Worm (Caenorhabditis elegans) whole organism, midembryonic: ENCODE data around the gene nspc-16.

Source experiments
- T22C8.4 ChIP-seq: fragments of 200-800 bp; sonication (Bioruptor generic); IDR thresholded peaks from 2 replicates; pipeline ENCODE4 v1.3.6; 2022; ENCODE audit warnings: missing genetic modification characterization, missing compliant biosample characterization
- cog-1 ChIP-seq: sonication (generic microtip); optimal IDR thresholded peaks from 2 replicates; lab custom pipeline; 2016; ENCODE audit warnings: missing genetic modification characterization, missing compliant biosample characterization
- flt-1 ChIP-seq: fragments of 200-800 bp; sonication (Bioruptor generic); IDR thresholded peaks from 2 replicates; pipeline ENCODE4 v1.3.6; 2022; ENCODE audit warnings: missing genetic modification characterization, missing compliant biosample characterization
- klf-2 ChIP-seq: fragments of 200-800 bp; sonication (Bioruptor generic); conservative IDR thresholded peaks from 2 replicates; pipeline ENCODE4 v1.3.6; 2022; ENCODE audit warnings: missing genetic modification reagents, missing genetic modification characterization, missing compliant biosample characterization
- med-1 ChIP-seq: sonication (generic microtip); optimal IDR thresholded peaks from 2 replicates; lab custom pipeline; 2017; ENCODE audit warnings: missing genetic modification characterization, mild to moderate bottlenecking, missing compliant biosample characterization, antibody characterized with exemption, missing genetic modification reagents; ENCODE audit not compliant: insufficient read depth
- ref-1 ChIP-seq: fragments of 200-800 bp; sonication (Bioruptor generic); conservative IDR thresholded peaks from 2 replicates; pipeline ENCODE4 v1.3.6; 2022; ENCODE audit warnings: missing genetic modification reagents, missing genetic modification characterization, missing compliant biosample characterization
- tab-1 ChIP-seq: fragments of 200-800 bp; sonication (Bioruptor generic); IDR thresholded peaks from 2 replicates; pipeline ENCODE4 v1.3.6; 2022; ENCODE audit warnings: missing genetic modification characterization, missing compliant biosample characterization
- ztf-23 ChIP-seq: fragments of 200-800 bp; sonication (Bioruptor generic); IDR thresholded peaks from 2 replicates; pipeline ENCODE4 v1.3.6; 2022; ENCODE audit warnings: missing genetic modification reagents, missing genetic modification characterization, missing compliant biosample characterization
- ztf-29 ChIP-seq: fragments of 200-800 bp; sonication (Bioruptor generic); IDR thresholded peaks from 2 replicates; pipeline ENCODE4 v1.3.6; 2022; ENCODE audit warnings: missing genetic modification reagents, missing genetic modification characterization, missing compliant biosample characterization

nspc-16 gene

DNA sequence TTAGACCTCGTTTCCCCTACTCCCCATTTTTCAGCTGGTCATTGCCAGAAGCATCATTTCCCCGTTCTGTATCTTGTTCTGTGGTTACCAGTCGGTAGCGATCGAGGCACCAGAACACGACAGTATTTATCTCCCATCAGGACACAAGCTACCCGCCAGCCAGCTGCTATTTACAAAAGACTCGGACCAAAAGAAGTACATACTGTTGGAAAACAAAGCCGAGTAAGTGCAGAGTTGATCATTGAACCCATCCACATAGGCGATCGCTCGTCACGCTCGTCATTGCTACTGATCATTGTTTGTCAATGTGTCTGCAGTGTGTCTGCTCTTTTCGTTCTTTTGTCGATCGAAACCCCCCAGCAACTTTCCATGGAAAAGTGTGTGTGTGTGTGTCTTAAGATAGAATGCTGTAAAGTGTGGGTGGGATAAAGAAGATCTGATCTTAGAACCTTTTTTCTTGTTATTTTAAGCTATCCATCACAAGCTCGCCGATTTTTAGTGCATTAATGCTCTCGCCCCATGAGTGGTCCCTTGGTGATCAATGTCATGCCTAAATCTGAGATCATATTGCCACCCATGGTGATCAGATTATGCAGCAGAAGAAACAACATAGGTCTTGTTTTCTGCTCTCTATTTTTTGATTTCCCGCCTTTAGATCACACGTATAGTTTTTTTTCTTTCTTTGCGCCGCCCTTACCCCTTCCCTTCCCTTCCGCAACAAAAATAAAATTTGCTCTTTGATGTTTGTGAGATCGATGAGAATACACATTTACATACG lies 36.3 kb downstream of the nspc-16 start:
- TF ChIP-seq cog-1 (no peak), flt-1 (GFP tag; lab: Robert Waterston, UW) (0 out of 2 replicates have a peak, but pooled peaks have one; percentile 10), ztf-29 (no peak), T22C8.4 (no peak), med-1 (GFP tag; lab: Kevin White, UChicago) (no peak)

DNA sequence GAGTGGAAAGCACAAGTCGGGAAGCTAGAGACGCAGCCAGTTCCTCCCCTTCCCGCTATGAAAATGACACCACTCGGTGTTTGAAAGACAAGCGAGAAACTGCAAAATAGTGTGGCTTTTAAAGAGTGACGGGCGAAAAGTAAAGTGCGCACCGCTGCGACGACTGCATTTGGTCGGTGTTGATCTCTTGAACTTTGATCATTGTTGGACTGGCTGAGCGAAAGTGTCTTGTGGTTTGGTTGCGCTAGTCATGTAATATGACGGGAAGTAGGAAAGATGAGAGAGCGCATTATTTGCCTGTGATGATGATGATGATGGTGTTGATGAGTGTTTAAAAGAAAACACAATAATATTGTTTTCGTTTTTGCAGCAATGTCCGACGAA lies 36.9 kb downstream of the nspc-16 start:
- TF ChIP-seq flt-1 (GFP tag; lab: Robert Waterston, UW), result no peak
- TF ChIP-seq ref-1, result no peak
- TF ChIP-seq ztf-29, result no peak
- TF ChIP-seq cog-1, result peak; percentile 96
- TF ChIP-seq med-1 (GFP tag; lab: Kevin White, UChicago), result no peak
- no peak for TF ChIP-seq ztf-23 (GFP tag; lab: Robert Waterston, UW)
- TF ChIP-seq T22C8.4, result no peak; the same call in 1 of the 2 replicates

DNA sequence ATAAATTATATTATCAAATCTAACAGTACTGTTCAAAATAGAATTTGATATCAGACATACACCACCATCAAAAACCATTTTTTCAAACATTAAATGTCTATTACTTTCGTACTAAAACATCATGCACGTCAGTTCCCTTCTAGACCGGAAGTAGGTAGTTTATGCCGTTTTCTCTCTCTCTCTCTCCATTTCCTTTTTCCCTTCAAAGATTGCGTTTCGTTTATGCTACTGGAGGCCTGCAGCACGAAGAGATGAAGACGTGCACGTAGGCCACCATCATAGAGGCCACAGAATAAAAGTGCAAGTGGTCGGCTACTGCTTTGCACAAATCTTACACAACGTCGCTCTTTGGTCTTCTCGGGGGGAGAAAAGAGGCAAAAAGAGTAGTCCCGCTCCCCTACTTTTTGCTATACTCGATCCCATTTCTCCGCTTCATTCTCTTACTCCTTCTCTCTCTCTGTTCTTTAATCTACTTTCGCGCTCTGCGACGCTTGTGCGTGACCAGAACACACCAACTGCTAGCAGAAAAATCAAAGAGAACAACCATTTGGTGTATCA lies 38.1 kb downstream of the nspc-16 start:
- TF ChIP-seq klf-2, result no peak
- peak; percentile 52; the same call in 1 of the 2 replicates for TF ChIP-seq ztf-29

ce11 chrX:14562286-14563086 lies 39.1 kb downstream of the nspc-16 start:
- TF ChIP-seq ref-1 (no peak), ztf-29 (no peak)

DNA sequence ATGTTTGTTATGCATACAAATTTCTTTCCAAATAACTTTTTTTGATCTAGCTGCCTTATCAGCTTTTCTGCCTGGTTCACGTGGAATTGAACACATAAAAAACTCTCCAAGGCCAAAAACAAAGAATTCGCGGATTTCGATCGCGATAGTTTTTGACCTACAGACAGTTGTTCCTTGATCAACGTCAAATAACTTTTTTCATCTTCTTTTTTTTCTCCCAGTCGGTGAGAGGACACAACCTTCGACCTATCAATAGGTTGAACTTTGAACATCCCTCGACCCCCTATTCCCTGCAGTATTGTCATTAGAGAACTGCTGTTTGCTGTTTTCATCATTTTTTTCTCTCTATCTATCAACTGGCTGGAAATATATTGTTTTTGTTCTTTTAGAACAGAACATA lies 40.4 kb downstream of the nspc-16 start:
- TF ChIP-seq T22C8.4 (no peak), tab-1 (no peak), med-1 (GFP tag; lab: Kevin White, UChicago) (no peak), klf-2 (no peak), ref-1 (no peak), flt-1 (GFP tag; lab: Robert Waterston, UW) (no peak), cog-1 (no peak), ztf-29 (no peak), ztf-23 (GFP tag; lab: Robert Waterston, UW) (no peak)

DNA sequence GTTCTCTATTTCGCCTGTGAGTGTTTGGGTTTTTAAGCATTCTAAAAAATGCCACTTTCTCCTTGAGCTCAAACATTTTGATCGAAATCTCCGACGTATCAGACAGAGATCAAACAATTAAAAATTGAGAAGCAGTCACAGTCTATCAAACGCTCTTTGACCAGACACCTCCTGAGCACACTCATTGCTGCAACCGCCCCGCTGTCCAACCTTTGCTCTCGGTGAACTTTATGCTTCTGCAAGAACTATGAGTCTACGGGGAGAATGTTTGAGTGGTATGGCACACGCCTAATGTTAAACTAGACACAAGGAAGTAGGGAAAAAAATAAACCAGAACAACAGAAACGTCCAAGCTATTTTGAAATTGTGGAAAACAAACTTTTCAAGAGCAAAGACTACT lies 41.9 kb downstream of the nspc-16 start:
- TF ChIP-seq med-1 (GFP tag; lab: Kevin White, UChicago) (no peak), cog-1 (no peak), T22C8.4 (no peak), tab-1 (no peak), ref-1 (no peak), ztf-29 (no peak), ztf-23 (GFP tag; lab: Robert Waterston, UW) (no peak), flt-1 (GFP tag; lab: Robert Waterston, UW) (no peak)

- TF ChIP-seq klf-2, result no peak
Observed at ce11 chrX:14566047-14566446, 42.7 kb downstream of the nspc-16 start.

DNA sequence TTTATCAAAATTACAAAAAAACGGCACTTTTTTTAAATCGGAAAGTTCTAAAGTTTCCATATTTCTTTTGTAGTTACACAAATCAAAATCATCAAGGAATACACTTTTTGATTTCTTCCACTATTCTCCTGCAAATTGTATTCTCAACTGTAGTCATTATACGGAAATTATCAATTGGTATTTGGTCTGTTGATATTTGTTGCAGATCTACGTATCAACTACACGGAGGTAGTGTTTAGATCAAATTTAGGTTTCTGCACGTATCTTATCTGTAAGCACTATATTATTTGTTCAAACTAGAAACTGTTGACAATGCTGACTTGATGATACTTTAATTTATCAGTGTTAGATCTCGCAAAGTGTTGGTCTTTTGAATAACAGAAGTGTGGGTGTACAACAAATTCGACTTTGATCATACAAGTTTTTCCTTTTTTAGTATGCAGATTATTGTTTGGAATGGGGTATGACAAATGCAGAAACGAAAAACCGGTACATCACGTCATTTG lies 44.9 kb downstream of the nspc-16 start:
- no peak for TF ChIP-seq T22C8.4
- TF ChIP-seq ztf-23 (GFP tag; lab: Robert Waterston, UW), result no peak
- no peak for TF ChIP-seq flt-1 (GFP tag; lab: Robert Waterston, UW)
- no peak for TF ChIP-seq med-1 (GFP tag; lab: Kevin White, UChicago)
- no peak for TF ChIP-seq ztf-29
- no peak for TF ChIP-seq ref-1
- no peak for TF ChIP-seq tab-1
- no peak for TF ChIP-seq klf-2
- TF ChIP-seq cog-1, result no peak

DNA sequence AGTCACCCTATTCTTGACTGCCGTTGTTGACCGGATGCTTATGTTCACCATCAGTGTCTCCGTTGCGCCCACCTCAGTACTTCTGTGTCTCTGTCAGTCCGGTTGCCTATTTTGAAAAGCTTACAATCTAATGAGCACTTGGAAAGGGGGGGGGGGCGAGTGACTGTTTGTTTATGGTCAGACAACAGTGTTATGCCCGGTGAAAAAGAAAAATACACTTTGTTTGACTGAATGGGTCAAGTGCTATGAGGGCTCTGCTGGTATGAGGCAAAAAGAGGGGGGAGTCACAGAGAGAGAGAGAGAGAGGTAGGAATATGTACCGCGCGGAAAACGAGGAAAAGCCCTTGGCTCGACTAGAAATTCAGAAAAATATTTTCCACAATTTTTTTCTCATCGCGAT lies 47.9 kb downstream of the nspc-16 start:
- TF ChIP-seq T22C8.4 (no peak), ztf-23 (GFP tag; lab: Robert Waterston, UW) (no peak), ref-1 (no peak), klf-2 (no peak), tab-1 (no peak), flt-1 (GFP tag; lab: Robert Waterston, UW) (no peak), med-1 (GFP tag; lab: Kevin White, UChicago) (no peak), cog-1 (no peak), ztf-29 (no peak)

ce11 chrX:14572419-14572818 lies 49.0 kb downstream of the nspc-16 start, which contains the start of gene lron-1:
TSS of gene lron-1 (plus strand) at chrX:14572719.
- TF ChIP-seq klf-2 (no peak), flt-1 (GFP tag; lab: Robert Waterston, UW) (no peak), T22C8.4 (no peak), cog-1 (no peak), med-1 (GFP tag; lab: Kevin White, UChicago) (no peak), ref-1 (no peak), ztf-29 (no peak), ztf-23 (GFP tag; lab: Robert Waterston, UW) (no peak), tab-1 (no peak)
